Fruit fly (Drosophila melanogaster): ENCODE results near the gene sov.

dm6 chrX:6796972-6797371 is 40.9 kb downstream of the sov start:
- no peak for TF ChIP-seq CG17806 (tag; optimal IDR thresholded peaks at IDR 0.05)
- TF ChIP-seq CG9948 (tag; optimal IDR thresholded peaks at IDR 0.05): no peak

Measured in whole organism, pupa.